Fruit fly (Drosophila melanogaster) whole organism, prepupa: ENCODE results near the gene BckdhA.

Source experiments
- Blimp-1 ChIP-seq: fragments of 200-800 bp; sonication (Bioruptor generic); optimal IDR thresholded peaks from 3 replicates; lab custom pipeline; 2017; ENCODE audit warnings: missing biosample characterization, missing genetic modification characterization, mild to moderate bottlenecking, moderate library complexity, missing genetic modification reagents
- CG10631 ChIP-seq: fragments of 200-800 bp; sonication (Bioruptor generic); optimal IDR thresholded peaks from 2 replicates; lab custom pipeline; 2016; ENCODE audit warnings: missing biosample characterization, missing genetic modification characterization
- CG10669 ChIP-seq: fragments of 200-800 bp; sonication (Bioruptor generic); optimal IDR thresholded peaks from 3 replicates; lab custom pipeline; 2018; ENCODE audit warnings: missing biosample characterization, mild to moderate bottlenecking, missing genetic modification characterization, moderate library complexity
- CG11294 ChIP-seq: fragments of 200-800 bp; sonication (Bioruptor generic); IDR thresholded peaks from 2 replicates; pipeline ENCODE4 v1.3.6; 2022; ENCODE audit warnings: missing biosample characterization, missing genetic modification characterization
- CG11762 ChIP-seq: fragments of 200-800 bp; sonication (Bioruptor generic); optimal IDR thresholded peaks from 3 replicates; lab custom pipeline; 2016; ENCODE audit warnings: missing biosample characterization, missing genetic modification characterization; ENCODE audit not compliant: insufficient read depth
- CG11902 ChIP-seq: fragments of 200-800 bp; sonication (Bioruptor generic); optimal IDR thresholded peaks from 3 replicates; lab custom pipeline; 2016; ENCODE audit warnings: missing biosample characterization, missing genetic modification characterization
- CG1621 ChIP-seq: fragments of 200-800 bp; sonication (Bioruptor generic); optimal IDR thresholded peaks from 3 replicates; lab custom pipeline; 2018; ENCODE audit warnings: missing biosample characterization, mild to moderate bottlenecking, missing genetic modification characterization
- CG16779 ChIP-seq: fragments of 200-800 bp; sonication (Bioruptor generic); optimal IDR thresholded peaks from 3 replicates; lab custom pipeline; 2017; ENCODE audit warnings: missing biosample characterization, mild to moderate bottlenecking, missing genetic modification characterization
- CG3032 ChIP-seq: fragments of 200-800 bp; optimal IDR thresholded peaks from 2 replicates; lab custom pipeline; 2019; ENCODE audit warnings: missing biosample characterization, mild to moderate bottlenecking, missing genetic modification characterization, moderate library complexity
- CG31627 ChIP-seq: fragments of 200-800 bp; sonication (Bioruptor generic); optimal IDR thresholded peaks from 3 replicates; lab custom pipeline; 2016; ENCODE audit warnings: missing biosample characterization, missing genetic modification characterization
- CG34406 ChIP-seq: fragments of 200-800 bp; sonication (Bioruptor generic); optimal IDR thresholded peaks from 3 replicates; lab custom pipeline; 2016; ENCODE audit warnings: missing biosample characterization, missing genetic modification characterization
- CG3919 ChIP-seq: fragments of 200-800 bp; sonication (Bioruptor generic); optimal IDR thresholded peaks from 3 replicates; lab custom pipeline; 2016; ENCODE audit warnings: missing biosample characterization, missing genetic modification characterization
- CG4318 ChIP-seq: fragments of 200-800 bp; sonication (Bioruptor generic); optimal IDR thresholded peaks from 3 replicates; lab custom pipeline; 2017; ENCODE audit warnings: missing biosample characterization, mild to moderate bottlenecking, missing genetic modification characterization
- CG6163 ChIP-seq: fragments of 200-800 bp; sonication (Bioruptor generic); IDR thresholded peaks from 3 replicates; pipeline ENCODE4 v1.3.6; 2022; ENCODE audit warnings: missing biosample characterization, missing genetic modification characterization
- CG6808 ChIP-seq: fragments of 200-800 bp; sonication (Bioruptor generic); optimal IDR thresholded peaks from 3 replicates; lab custom pipeline; 2017; ENCODE audit warnings: missing biosample characterization, missing genetic modification characterization, mild to moderate bottlenecking, moderate library complexity, missing genetic modification reagents
- CG6854 ChIP-seq: fragments of 200-800 bp; sonication (Bioruptor generic); optimal IDR thresholded peaks from 2 replicates; lab custom pipeline; 2017; ENCODE audit warnings: missing biosample characterization, mild to moderate bottlenecking, missing genetic modification characterization
- CG8119 ChIP-seq: fragments of 200-800 bp; sonication (Bioruptor generic); IDR thresholded peaks from 3 replicates; pipeline ENCODE4 v1.3.6; 2022; ENCODE audit warnings: missing biosample characterization, missing genetic modification characterization
- CG8319 ChIP-seq: fragments of 200-800 bp; sonication (Bioruptor generic); optimal IDR thresholded peaks from 3 replicates; lab custom pipeline; 2016; ENCODE audit warnings: missing biosample characterization, missing genetic modification characterization
- CG8632 ChIP-seq: fragments of 200-800 bp; sonication (Bioruptor generic); optimal IDR thresholded peaks from 3 replicates; lab custom pipeline; 2016; ENCODE audit warnings: missing biosample characterization, missing genetic modification characterization
- CG9139 ChIP-seq: fragments of 200-800 bp; sonication (Bioruptor generic); optimal IDR thresholded peaks from 3 replicates; lab custom pipeline; 2017; ENCODE audit warnings: missing biosample characterization, mild to moderate bottlenecking, missing genetic modification characterization
- Eip75B ChIP-seq: fragments of 200-800 bp; sonication (Bioruptor generic); optimal IDR thresholded peaks from 3 replicates; lab custom pipeline; 2016; ENCODE audit warnings: missing biosample characterization, missing genetic modification characterization
- Eip78C ChIP-seq: fragments of 200-800 bp; sonication (Bioruptor generic); peaks from one replicate; lab custom pipeline; 2016; ENCODE audit warnings: missing biosample characterization, missing genetic modification characterization
- Ets21C ChIP-seq: fragments of 200-800 bp; sonication (Bioruptor generic); optimal IDR thresholded peaks from 3 replicates; lab custom pipeline; 2016; ENCODE audit warnings: missing biosample characterization, missing genetic modification characterization
- Hr38 ChIP-seq: sonication (Bioruptor generic); optimal IDR thresholded peaks from 2 replicates; lab custom pipeline; 2016; ENCODE audit warnings: missing biosample characterization, missing genetic modification characterization
- Hr4 ChIP-seq: fragments of 200-800 bp; sonication (Bioruptor generic); optimal IDR thresholded peaks from 3 replicates; lab custom pipeline; 2016; ENCODE audit warnings: missing biosample characterization, missing genetic modification characterization
- Met ChIP-seq: fragments of 200-800 bp; sonication (Bioruptor generic); optimal IDR thresholded peaks from 3 replicates; lab custom pipeline; 2016; ENCODE audit warnings: missing biosample characterization, missing genetic modification characterization
- OdsH ChIP-seq: fragments of 200-800 bp; sonication (Bioruptor generic); optimal IDR thresholded peaks from 3 replicates; lab custom pipeline; 2016; ENCODE audit warnings: missing biosample characterization, missing genetic modification characterization
- Smox ChIP-seq: fragments of 200-800 bp; sonication (Bioruptor generic); optimal IDR thresholded peaks from 3 replicates; lab custom pipeline; 2016; ENCODE audit warnings: missing biosample characterization, missing genetic modification characterization
- Sox102F ChIP-seq: fragments of 200-800 bp; sonication (Bioruptor generic); optimal IDR thresholded peaks from 2 replicates; lab custom pipeline; 2016; ENCODE audit warnings: missing biosample characterization, mild to moderate bottlenecking, missing genetic modification characterization
- Sox15 ChIP-seq: fragments of 200-800 bp; sonication (Bioruptor generic); optimal IDR thresholded peaks from 3 replicates; lab custom pipeline; 2016; ENCODE audit warnings: missing biosample characterization, missing genetic modification characterization
- acj6 ChIP-seq: fragments of 200-800 bp; sonication (Bioruptor generic); optimal IDR thresholded peaks from 3 replicates; lab custom pipeline; 2016; ENCODE audit warnings: missing biosample characterization, missing genetic modification characterization
- cyc ChIP-seq: fragments of 200-800 bp; sonication (Bioruptor generic); optimal IDR thresholded peaks from 3 replicates; lab custom pipeline; 2016; ENCODE audit warnings: missing biosample characterization, missing genetic modification characterization
- dac ChIP-seq: fragments of 200-800 bp; sonication (Bioruptor generic); optimal IDR thresholded peaks from 2 replicates; lab custom pipeline; 2017; ENCODE audit warnings: missing biosample characterization, mild to moderate bottlenecking, missing genetic modification characterization
- dsx ChIP-seq: fragments of 200-800 bp; optimal IDR thresholded peaks from 3 replicates; lab custom pipeline; 2019; ENCODE audit warnings: missing biosample characterization, mild to moderate bottlenecking, missing genetic modification characterization, moderate library complexity; ENCODE audit not compliant: poor library complexity, severe bottlenecking
- eg ChIP-seq: fragments of 200-800 bp; sonication (Bioruptor generic); IDR thresholded peaks from 3 replicates; pipeline ENCODE4 v1.3.6; 2022; ENCODE audit warnings: missing biosample characterization, missing genetic modification characterization
- fd59A ChIP-seq: fragments of 200-800 bp; sonication (Bioruptor generic); optimal IDR thresholded peaks from 2 replicates; lab custom pipeline; 2017; ENCODE audit warnings: missing biosample characterization, mild to moderate bottlenecking, missing genetic modification characterization, missing genetic modification reagents
- fkh ChIP-seq: fragments of 200-800 bp; sonication (Bioruptor generic); optimal IDR thresholded peaks from 3 replicates; lab custom pipeline; 2017; ENCODE audit warnings: missing biosample characterization, mild to moderate bottlenecking, missing genetic modification characterization, moderate library complexity
- lz ChIP-seq: fragments of 200-800 bp; sonication (Bioruptor generic); optimal IDR thresholded peaks from 3 replicates; lab custom pipeline; 2016; ENCODE audit warnings: missing biosample characterization, missing genetic modification characterization
- net ChIP-seq: fragments of 200-800 bp; sonication (Bioruptor generic); optimal IDR thresholded peaks from 3 replicates; lab custom pipeline; 2016; ENCODE audit warnings: missing biosample characterization, missing genetic modification characterization
- pdm3 ChIP-seq: fragments of 200-800 bp; sonication (Bioruptor generic); optimal IDR thresholded peaks from 3 replicates; lab custom pipeline; 2016; ENCODE audit warnings: missing biosample characterization, missing genetic modification characterization
- salr ChIP-seq, 2 experiments: fragments of 200-800 bp; sonication (Bioruptor generic); optimal IDR thresholded peaks; 3 replicates each; lab custom pipeline; 2016 to 2018; ENCODE audit warnings: missing biosample characterization in 2 of 2, missing genetic modification characterization in 2 of 2, mild to moderate bottlenecking in 1 of 2
- spab ChIP-seq: fragments of 200-800 bp; sonication (Bioruptor generic); optimal IDR thresholded peaks from 2 replicates; lab custom pipeline; 2017; ENCODE audit warnings: missing biosample characterization, mild to moderate bottlenecking, missing genetic modification characterization, missing genetic modification reagents
- ss ChIP-seq, 2 experiments: fragments of 200-800 bp; sonication (Bioruptor generic); optimal IDR thresholded peaks; 2 replicates in 1 of 2; 3 replicates in 1 of 2; lab custom pipeline; 2017 to 2018; ENCODE audit warnings: mild to moderate bottlenecking in 2 of 2, missing biosample characterization in 2 of 2, missing genetic modification characterization in 2 of 2, moderate library complexity in 1 of 2
- svp ChIP-seq: fragments of 200-800 bp; sonication (Bioruptor generic); peaks from one replicate; lab custom pipeline; 2016; ENCODE audit warnings: missing biosample characterization, missing genetic modification characterization
- vri ChIP-seq: fragments of 200-800 bp; sonication (Bioruptor generic); optimal IDR thresholded peaks from 3 replicates; lab custom pipeline; 2016; ENCODE audit warnings: missing biosample characterization, mild to moderate bottlenecking, missing genetic modification characterization

BckdhA gene

dm6 chr3R:9533181-9534124 lies 22.1 kb upstream of the BckdhA start (continued):
- TF ChIP-seq CG6808 = peak; percentile 97
- TF ChIP-seq dac = peak; percentile 97
- peak; percentile 97 for TF ChIP-seq Smox (GFP tag; lab: Kevin White, UChicago)
- TF ChIP-seq CG9139 = peak; percentile 93
- peak; percentile 97 for TF ChIP-seq CG3919 (GFP tag; lab: Kevin White, UChicago)
- peak; percentile 96 for TF ChIP-seq OdsH
- peak; percentile 98 for TF ChIP-seq spab (GFP tag; lab: Kevin White, UChicago)
- TF ChIP-seq Met (GFP tag; lab: Kevin White, UChicago) = peak; percentile 98
- peak; percentile 97 for TF ChIP-seq Sox102F
- peak; percentile 96 for TF ChIP-seq CG31627 (GFP tag; lab: Kevin White, UChicago)
- TF ChIP-seq CG8119 (GFP tag; lab: Robert Waterston, UW) = peak; percentile 95
- peak; percentile 100 for TF ChIP-seq Eip78C (GFP tag; lab: Kevin White, UChicago)
- TF ChIP-seq svp (GFP tag; lab: Kevin White, UChicago) = peak; percentile 99
- peak; percentile 94 for TF ChIP-seq CG3032
- peak; percentile 97 for TF ChIP-seq acj6 (GFP tag; lab: Kevin White, UChicago)
- TF ChIP-seq net (GFP tag; lab: Kevin White, UChicago) = peak; percentile 98
- TF ChIP-seq lz (GFP tag; lab: Kevin White, UChicago) = peak; percentile 98
- TF ChIP-seq pdm3 (GFP tag; lab: Kevin White, UChicago) = peak; percentile 97
- TF ChIP-seq CG1621 = peak; percentile 91
- TF ChIP-seq Ets21C = peak; percentile 95
- peak; percentile 97 for TF ChIP-seq Sox15
- peak; percentile 98 for TF ChIP-seq fd59A (GFP tag; lab: Kevin White, UChicago)
- peak; percentile 84 for TF ChIP-seq dsx (GFP tag; lab: Kevin White, UChicago)
- peak; percentile 99 for TF ChIP-seq Eip75B (GFP tag; lab: Kevin White, UChicago)
- peak; percentile 88 for TF ChIP-seq CG11294 (GFP tag; lab: Robert Waterston, UW)
- no peak for TF ChIP-seq Hr38 (GFP tag; lab: Kevin White, UChicago)
- TF ChIP-seq fkh (GFP tag; lab: Kevin White, UChicago) = peak; percentile 99
- peak; percentile 95 for TF ChIP-seq CG16779 (tag; lab: Kevin White, UChicago)
- peak; percentile 94 to 98 for TF ChIP-seq ss (GFP tag; optimal IDR thresholded peaks at IDR 0.05; lab: Kevin White, UChicago)
- TF ChIP-seq CG34406 = peak; percentile 96
- peak; percentile 96 for TF ChIP-seq CG11762
- TF ChIP-seq CG8632 (GFP tag; lab: Kevin White, UChicago) = peak; percentile 96
- peak; percentile 94 for TF ChIP-seq cyc
- TF ChIP-seq Blimp-1 (GFP tag; lab: Kevin White, UChicago) = peak; percentile 92
- TF ChIP-seq CG8319 (GFP tag; lab: Kevin White, UChicago) = peak; percentile 94
- TF ChIP-seq CG6854 (GFP tag; lab: Kevin White, UChicago) = peak; percentile 90
- TF ChIP-seq CG10669 (GFP tag; lab: Kevin White, UChicago) = peak; percentile 95
- peak; percentile 80 for TF ChIP-seq CG6163
- TF ChIP-seq salr (GFP tag; optimal IDR thresholded peaks at IDR 0.05; lab: Kevin White, UChicago) = peak; percentile 90 to 99
- peak; percentile 98 for TF ChIP-seq CG4318 (GFP tag; lab: Kevin White, UChicago)
- peak; percentile 98 for TF ChIP-seq CG10631 (GFP tag; lab: Kevin White, UChicago)
- peak; percentile 98 for TF ChIP-seq Hr4 (GFP tag; lab: Kevin White, UChicago)
- peak; percentile 93 for TF ChIP-seq CG11902 (GFP tag; lab: Kevin White, UChicago)
- TF ChIP-seq vri (GFP tag; lab: Kevin White, UChicago) = peak; percentile 84
- peak; percentile 89 for TF ChIP-seq eg (GFP tag; lab: Robert Waterston, UW)
